Worm (Caenorhabditis elegans) whole organism, midembryonic: Measurements from ENCODE around the gene asp-5.

Experiments used
- T22C8.4 ChIP-seq: fragments of 200-800 bp; sonication (Bioruptor generic); IDR thresholded peaks from 2 replicates; pipeline ENCODE4 v1.3.6; 2022; ENCODE audit warnings: missing genetic modification characterization, missing compliant biosample characterization
- cog-1 ChIP-seq: sonication (generic microtip); optimal IDR thresholded peaks from 2 replicates; lab custom pipeline; 2016; ENCODE audit warnings: missing genetic modification characterization, missing compliant biosample characterization
- flt-1 ChIP-seq: fragments of 200-800 bp; sonication (Bioruptor generic); IDR thresholded peaks from 2 replicates; pipeline ENCODE4 v1.3.6; 2022; ENCODE audit warnings: missing genetic modification characterization, missing compliant biosample characterization
- klf-2 ChIP-seq: fragments of 200-800 bp; sonication (Bioruptor generic); conservative IDR thresholded peaks from 2 replicates; pipeline ENCODE4 v1.3.6; 2022; ENCODE audit warnings: missing genetic modification reagents, missing genetic modification characterization, missing compliant biosample characterization
- med-1 ChIP-seq: sonication (generic microtip); optimal IDR thresholded peaks from 2 replicates; lab custom pipeline; 2017; ENCODE audit warnings: missing genetic modification characterization, mild to moderate bottlenecking, missing compliant biosample characterization, antibody characterized with exemption, missing genetic modification reagents; ENCODE audit not compliant: insufficient read depth
- ref-1 ChIP-seq: fragments of 200-800 bp; sonication (Bioruptor generic); conservative IDR thresholded peaks from 2 replicates; pipeline ENCODE4 v1.3.6; 2022; ENCODE audit warnings: missing genetic modification reagents, missing genetic modification characterization, missing compliant biosample characterization
- tab-1 ChIP-seq: fragments of 200-800 bp; sonication (Bioruptor generic); IDR thresholded peaks from 2 replicates; pipeline ENCODE4 v1.3.6; 2022; ENCODE audit warnings: missing genetic modification characterization, missing compliant biosample characterization
- ztf-23 ChIP-seq: fragments of 200-800 bp; sonication (Bioruptor generic); IDR thresholded peaks from 2 replicates; pipeline ENCODE4 v1.3.6; 2022; ENCODE audit warnings: missing genetic modification reagents, missing genetic modification characterization, missing compliant biosample characterization
- ztf-29 ChIP-seq: fragments of 200-800 bp; sonication (Bioruptor generic); IDR thresholded peaks from 2 replicates; pipeline ENCODE4 v1.3.6; 2022; ENCODE audit warnings: missing genetic modification reagents, missing genetic modification characterization, missing compliant biosample characterization

Gene asp-5

DNA sequence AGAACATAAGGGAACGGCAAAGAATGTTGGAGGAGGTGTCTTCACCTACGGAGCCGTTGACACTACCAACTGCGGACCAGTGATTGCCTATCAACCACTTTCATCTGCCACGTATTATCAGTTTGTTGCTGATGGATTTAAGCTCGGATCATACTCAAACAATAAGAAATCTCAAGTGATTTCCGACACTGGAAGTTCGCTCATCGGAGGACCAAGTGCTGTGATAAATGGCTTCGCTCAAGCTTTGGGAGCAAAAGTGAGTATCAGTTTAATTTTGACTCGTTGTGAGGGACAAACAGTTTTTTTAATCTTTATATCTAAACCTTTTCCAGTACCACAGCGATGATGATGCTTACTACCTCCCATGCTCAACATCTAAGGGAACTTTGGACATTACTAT, 790 bp upstream of the asp-5 start:
- TF ChIP-seq ref-1 (GFP tag; lab: Robert Waterston, UW): no peak
- TF ChIP-seq ztf-29: no peak
- no peak for TF ChIP-seq tab-1
- TF ChIP-seq klf-2 (GFP tag; lab: Robert Waterston, UW): no peak
- no peak for TF ChIP-seq flt-1
- no peak for TF ChIP-seq med-1
- no peak for TF ChIP-seq cog-1 (tag; lab: Kevin White, UChicago)
- no peak for TF ChIP-seq T22C8.4 (GFP tag; lab: Robert Waterston, UW)
- TF ChIP-seq ztf-23 (GFP tag; lab: Robert Waterston, UW): no peak

DNA sequence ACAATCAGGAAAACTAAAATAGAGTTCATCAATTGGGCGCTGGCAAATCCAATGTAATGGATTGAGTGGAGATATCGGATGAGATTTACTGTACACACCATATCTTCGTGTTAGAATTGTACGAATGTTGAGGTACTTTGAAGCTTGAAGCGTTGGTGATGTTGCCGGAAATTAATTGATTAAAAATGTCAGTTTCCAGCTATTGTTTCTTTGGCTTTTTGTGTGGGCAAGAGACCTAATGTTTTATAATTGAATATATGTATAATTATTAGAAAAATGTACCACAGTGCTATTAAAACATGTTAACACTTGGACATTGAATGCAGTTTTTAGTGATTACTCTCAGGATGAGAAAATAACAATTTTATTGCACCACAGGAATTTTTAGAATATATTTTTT, 6.6 kb downstream of the asp-5 start, which contains the start of gene str-136:
str-136 (minus strand) TSS at position 101 of the 400 bp plus-strand sequence.
- TF ChIP-seq med-1 (no peak), klf-2 (GFP tag; lab: Robert Waterston, UW) (no peak), ztf-29 (no peak), flt-1 (no peak), cog-1 (tag; lab: Kevin White, UChicago) (no peak), tab-1 (no peak), T22C8.4 (GFP tag; lab: Robert Waterston, UW) (no peak), ztf-23 (GFP tag; lab: Robert Waterston, UW) (no peak)

DNA sequence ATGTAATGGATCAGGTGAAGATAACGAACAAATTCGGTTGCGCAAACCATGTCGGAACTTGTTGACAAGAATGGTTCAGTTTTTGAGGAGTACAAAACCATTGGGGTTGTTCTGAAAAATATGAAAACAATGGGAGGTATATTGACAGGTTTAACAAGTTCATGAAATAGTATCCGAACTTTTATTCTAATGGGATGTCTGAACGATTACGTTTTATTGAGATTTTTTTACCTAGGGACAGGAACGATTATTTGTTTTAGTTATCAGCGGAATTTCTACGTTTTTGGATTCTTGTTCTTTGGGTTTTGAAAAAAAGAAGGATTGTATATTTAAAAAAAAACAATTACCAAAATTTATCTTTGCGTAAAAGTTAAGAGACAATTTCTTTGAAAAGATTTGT, 8.6 kb downstream of the asp-5 start, which contains the start of gene str-135:
str-135 (minus strand) TSS at position 101 of the 400 bp plus-strand sequence.
- TF ChIP-seq T22C8.4 (GFP tag; lab: Robert Waterston, UW) (no peak), ztf-29 (no peak), ztf-23 (GFP tag; lab: Robert Waterston, UW) (no peak), ref-1 (GFP tag; lab: Robert Waterston, UW) (no peak), flt-1 (no peak), med-1 (no peak), tab-1 (no peak), cog-1 (tag; lab: Kevin White, UChicago) (no peak), klf-2 (GFP tag; lab: Robert Waterston, UW) (no peak)

- no peak for TF ChIP-seq tab-1
- TF ChIP-seq ztf-29: no peak
- no peak for TF ChIP-seq flt-1
- no peak for TF ChIP-seq ref-1 (GFP tag; lab: Robert Waterston, UW)
Observed at ce11 chrV:8281646-8282045, 9.5 kb downstream of the asp-5 start.

- TF ChIP-seq T22C8.4 (GFP tag; lab: Robert Waterston, UW): no peak
- no peak for TF ChIP-seq med-1
- no peak for TF ChIP-seq ztf-29
- TF ChIP-seq ztf-23 (GFP tag; lab: Robert Waterston, UW): no peak
- no peak for TF ChIP-seq klf-2 (GFP tag; lab: Robert Waterston, UW)
- TF ChIP-seq flt-1: no peak
- TF ChIP-seq tab-1: no peak
- TF ChIP-seq cog-1 (tag; lab: Kevin White, UChicago): no peak
- TF ChIP-seq ref-1 (GFP tag; lab: Robert Waterston, UW): no peak
Observed at ce11 chrV:8282933-8283332, 10.7 kb downstream of the asp-5 start.

- no peak for TF ChIP-seq cog-1 (tag; lab: Kevin White, UChicago)
- no peak for TF ChIP-seq ref-1 (GFP tag; lab: Robert Waterston, UW)
- TF ChIP-seq T22C8.4 (GFP tag; lab: Robert Waterston, UW): no peak
- no peak for TF ChIP-seq med-1
- no peak for TF ChIP-seq ztf-23 (GFP tag; lab: Robert Waterston, UW)
- no peak for TF ChIP-seq klf-2 (GFP tag; lab: Robert Waterston, UW)
- no peak for TF ChIP-seq flt-1
- TF ChIP-seq tab-1: no peak
- TF ChIP-seq ztf-29: no peak
Observed at ce11 chrV:8284800-8285199, 12.6 kb downstream of the asp-5 start, which contains the start of gene slc-17.5. Gene slc-17.5, minus strand, starts transcription at chrV:8284900.

- no peak for TF ChIP-seq ztf-29
Observed at ce11 chrV:8285455-8285854, 13.3 kb downstream of the asp-5 start.

- TF ChIP-seq T22C8.4 (GFP tag; lab: Robert Waterston, UW) (no peak), ztf-29 (no peak), flt-1 (no peak), med-1 (no peak), klf-2 (GFP tag; lab: Robert Waterston, UW) (no peak), tab-1 (no peak), ref-1 (GFP tag; lab: Robert Waterston, UW) (no peak), cog-1 (tag; lab: Kevin White, UChicago) (no peak), ztf-23 (GFP tag; lab: Robert Waterston, UW) (no peak)
Observed at ce11 chrV:8288125-8288806, 16.1 kb downstream of the asp-5 start.

DNA sequence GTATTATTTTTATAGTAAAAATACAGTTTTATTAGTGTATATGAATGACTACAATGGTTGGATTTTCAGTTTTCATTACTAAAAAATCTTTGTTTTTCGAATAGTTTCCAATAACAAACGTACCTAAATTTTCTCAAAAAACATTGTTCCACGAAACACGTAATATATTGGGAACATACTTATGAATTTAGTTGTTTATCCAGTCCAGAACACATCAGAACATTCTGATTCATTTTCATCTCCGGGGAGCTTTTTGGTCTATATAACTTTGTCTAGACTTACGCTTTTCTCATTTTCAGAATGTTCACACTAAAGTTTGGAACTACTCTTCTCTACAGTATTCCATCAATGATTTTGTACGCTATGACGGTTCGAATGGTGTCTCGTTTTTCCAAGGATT, 19.6 kb downstream of the asp-5 start, which contains the start of gene srg-33:
srg-33 (plus strand) TSS at position 301 of the 400 bp plus-strand sequence.
- no peak for TF ChIP-seq flt-1
- TF ChIP-seq klf-2 (GFP tag; lab: Robert Waterston, UW): no peak
- no peak for TF ChIP-seq cog-1 (tag; lab: Kevin White, UChicago)
- TF ChIP-seq med-1: no peak
- no peak for TF ChIP-seq tab-1
- TF ChIP-seq ztf-23 (GFP tag; lab: Robert Waterston, UW): no peak
- TF ChIP-seq ref-1 (GFP tag; lab: Robert Waterston, UW): no peak
- no peak for TF ChIP-seq T22C8.4 (GFP tag; lab: Robert Waterston, UW)

ce11 chrV:8295866-8296265, 23.7 kb downstream of the asp-5 start, which contains the start of gene smex-1:
Gene smex-1, minus strand, starts transcription at chrV:8295966.
- TF ChIP-seq klf-2 (GFP tag; lab: Robert Waterston, UW): no peak

DNA sequence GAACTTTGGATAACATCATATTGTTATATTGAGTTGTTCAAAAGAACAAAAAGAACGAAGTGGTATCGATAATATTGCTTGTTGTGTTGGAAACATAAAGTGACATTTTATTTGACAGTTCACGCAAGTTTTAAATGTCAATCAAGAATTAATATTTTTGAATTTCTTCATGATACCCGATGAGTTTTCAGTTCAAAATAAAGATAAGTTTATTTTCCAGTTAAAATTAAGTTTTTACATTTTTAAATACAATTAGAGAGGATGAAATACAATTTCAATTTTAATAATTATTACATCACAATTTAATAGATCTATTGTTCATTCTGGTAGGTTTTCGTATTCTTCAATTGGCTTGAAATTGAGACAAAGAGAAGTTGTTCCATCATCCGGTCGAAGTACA, 25.3 kb downstream of the asp-5 start, which contains the start of gene W02D7.4:
W02D7.4 (minus strand) TSS at position 101 of the 400 bp plus-strand sequence.
- TF ChIP-seq ztf-29 (no peak), klf-2 (GFP tag; lab: Robert Waterston, UW) (no peak), cog-1 (tag; lab: Kevin White, UChicago) (no peak), flt-1 (no peak), T22C8.4 (GFP tag; lab: Robert Waterston, UW) (no peak), ztf-23 (GFP tag; lab: Robert Waterston, UW) (no peak), med-1 (no peak), tab-1 (no peak), ref-1 (GFP tag; lab: Robert Waterston, UW) (no peak)
